Fruit fly (Drosophila melanogaster): ENCODE data around the gene CG46460.

DNA sequence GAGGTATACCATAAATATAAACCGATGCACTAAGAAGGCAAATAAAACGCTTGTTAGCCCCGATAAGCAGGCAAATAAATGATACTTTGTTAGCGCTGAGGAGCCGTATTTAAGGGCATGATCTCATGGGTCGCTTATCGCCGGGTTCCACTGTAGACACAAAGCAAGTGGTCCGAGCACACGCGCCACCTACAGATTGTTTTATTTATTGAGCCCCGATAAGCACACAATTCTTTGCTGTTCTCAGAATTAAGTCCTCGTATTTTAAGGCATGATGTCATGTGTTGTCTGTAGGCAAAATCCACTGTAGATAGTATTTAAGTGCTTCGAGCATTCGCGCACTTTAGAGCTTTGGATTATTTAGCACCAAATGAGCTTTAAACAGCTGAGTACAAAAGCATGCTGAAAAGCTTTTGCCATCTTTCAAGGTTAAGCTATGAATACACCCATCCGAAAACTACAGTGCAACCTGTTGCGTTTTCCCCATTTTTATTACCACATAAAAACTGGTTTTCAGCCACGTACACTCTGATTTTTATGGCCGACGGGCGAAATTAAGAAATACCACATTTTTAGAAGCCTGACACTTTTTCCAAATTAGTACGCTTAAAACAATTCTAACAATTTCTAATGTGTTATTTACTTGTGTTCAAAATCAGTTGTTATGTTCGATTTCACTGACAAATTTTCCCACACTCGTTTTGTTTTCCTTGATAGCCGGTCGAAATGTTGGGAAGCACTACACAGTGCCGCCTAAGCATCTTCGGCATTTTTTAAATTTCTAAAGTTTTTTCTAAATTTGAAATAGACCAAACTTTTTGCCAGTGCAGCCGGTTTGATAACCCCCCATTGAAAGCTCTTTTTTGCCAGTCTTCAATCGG lies 12.6 kb upstream of the CG46460 start, which contains the start of gene Sqor:
- TF ChIP-seq CG33017 (tag; optimal IDR thresholded peaks at IDR 0.05) (peak; percentile 89), kay (GFP tag; ENCODE audit: borderline replicate concordance) (no peak), CG12768 (GFP tag; optimal IDR thresholded peaks at IDR 0.05) (peak; percentile 94), tj (GFP tag; optimal IDR thresholded peaks at IDR 0.05) (peak; percentile 77), CG1620 (GFP tag; optimal IDR thresholded peaks at IDR 0.05) (peak; percentile 78), pad (GFP tag; optimal IDR thresholded peaks at IDR 0.05) (peak; percentile 82), Crg-1 (GFP tag; optimal IDR thresholded peaks at IDR 0.05) (peak; percentile 79), cnc (optimal IDR thresholded peaks at IDR 0.05) (no peak), CG11617 (GFP tag; optimal IDR thresholded peaks at IDR 0.05) (peak; percentile 97), CG5204 (GFP tag; optimal IDR thresholded peaks at IDR 0.05) (peak; percentile 91), CG7101 (tag; optimal IDR thresholded peaks at IDR 0.05) (peak; percentile 91), toe (GFP tag; optimal IDR thresholded peaks at IDR 0.05) (peak; percentile 91), Clk (GFP tag; optimal IDR thresholded peaks at IDR 0.05) (peak; percentile 84)
